Worm (Caenorhabditis elegans) whole organism, L1 larva: ENCODE results near the gene F58F9.1.

Experiments used
- C16A3.4 ChIP-seq: fragments of 150-350 bp; optimal IDR thresholded peaks from 2 replicates; lab custom pipeline; 2014; ENCODE audit warnings: missing biosample characterization, missing genetic modification characterization
- C34B4.2 ChIP-seq: sonication (generic microtip); optimal IDR thresholded peaks from 2 replicates; lab custom pipeline; 2017; ENCODE audit warnings: mild to moderate bottlenecking, missing genetic modification characterization, missing compliant biosample characterization
- F16B12.6 ChIP-seq: fragments of 150-350 bp; optimal IDR thresholded peaks from 2 replicates; lab custom pipeline; 2014; ENCODE audit warnings: missing biosample characterization, missing genetic modification characterization
- aha-1 ChIP-seq: fragments of 150-350 bp; optimal IDR thresholded peaks from 2 replicates; lab custom pipeline; 2014; ENCODE audit warnings: missing biosample characterization, missing genetic modification characterization
- aly-2 ChIP-seq: fragments of 150-350 bp; optimal IDR thresholded peaks from 2 replicates; lab custom pipeline; 2014; ENCODE audit warnings: missing biosample characterization, missing genetic modification characterization
- blmp-1 ChIP-seq: fragments of 150-350 bp; optimal IDR thresholded peaks from 2 replicates; lab custom pipeline; 2014; ENCODE audit warnings: missing biosample characterization, missing genetic modification characterization
- ceh-63 ChIP-seq: fragments of 200-800 bp; sonication (Bioruptor generic); optimal IDR thresholded peaks from 2 replicates; lab custom pipeline; 2018; ENCODE audit warnings: mild to moderate bottlenecking, missing genetic modification characterization, missing compliant biosample characterization
- ceh-8 ChIP-seq: fragments of 200-800 bp; sonication (Bioruptor generic); optimal IDR thresholded peaks from 2 replicates; lab custom pipeline; 2018; ENCODE audit warnings: mild to moderate bottlenecking, missing genetic modification characterization, moderate library complexity, missing compliant biosample characterization
- ceh-82 ChIP-seq, 3 experiments: fragments of 150-350 bp in 1 of 3; sonication (generic microtip) in 2 of 3; optimal IDR thresholded peaks; 2 replicates each; lab custom pipeline; 2014 to 2017; ENCODE audit warnings: missing biosample characterization in 3 of 3, missing genetic modification characterization in 3 of 3
- ceh-88 ChIP-seq: fragments of 200-800 bp; sonication (Bioruptor generic); IDR thresholded peaks from 2 replicates; pipeline ENCODE4 v1.3.6; 2022; ENCODE audit warnings: missing genetic modification characterization, missing compliant biosample characterization
- ces-1 ChIP-seq: fragments of 150-350 bp; optimal IDR thresholded peaks from 2 replicates; lab custom pipeline; 2014; ENCODE audit warnings: missing biosample characterization, missing genetic modification reagents, missing genetic modification characterization
- efl-1 ChIP-seq, 4 experiments: fragments of 150-350 bp; optimal IDR thresholded peaks in 3 of 4; peaks in 1 of 4; 1 replicate in 1 of 4; 2 replicates in 3 of 4; lab custom pipeline; 2014; ENCODE audit warnings: missing biosample characterization in 2 of 4, missing genetic modification characterization in 2 of 4, missing genetic modification reagents in 2 of 4
- efl-3 ChIP-seq: fragments of 200-800 bp; sonication (Bioruptor generic); optimal IDR thresholded peaks from 2 replicates; lab custom pipeline; 2018; ENCODE audit warnings: mild to moderate bottlenecking, missing genetic modification characterization, missing compliant biosample characterization
- egl-13 ChIP-seq: sonication (generic microtip); optimal IDR thresholded peaks from 2 replicates; lab custom pipeline; 2016; ENCODE audit warnings: missing genotype, missing genetic modification reagents, missing genetic modification characterization, missing compliant biosample characterization
- egl-27 ChIP-seq, 2 experiments: fragments of 150-350 bp in 1 of 2; sonication (generic microtip); optimal IDR thresholded peaks; 3 replicates each; lab custom pipeline; 2017 to 2018; ENCODE audit warnings: missing biosample characterization in 2 of 2, missing genetic modification characterization in 2 of 2, missing genetic modification reagents in 2 of 2
- elt-2 ChIP-seq: sonication (generic microtip); optimal IDR thresholded peaks from 2 replicates; lab custom pipeline; 2016; ENCODE audit warnings: missing genetic modification characterization, mild to moderate bottlenecking, inconsistent platforms, missing compliant biosample characterization, missing genetic modification reagents
- fkh-10 ChIP-seq: sonication (generic microtip); optimal IDR thresholded peaks from 2 replicates; lab custom pipeline; 2017; ENCODE audit warnings: missing biosample characterization, missing genetic modification reagents, missing genetic modification characterization
- fkh-8 ChIP-seq: sonication (generic microtip); optimal IDR thresholded peaks from 2 replicates; lab custom pipeline; 2016; ENCODE audit warnings: mild to moderate bottlenecking, missing genetic modification characterization, missing compliant biosample characterization
- fos-1 ChIP-seq: fragments of 150-350 bp; optimal IDR thresholded peaks from 2 replicates; lab custom pipeline; 2014; ENCODE audit warnings: missing biosample characterization, missing genetic modification characterization
- hpl-2 ChIP-seq: fragments of 150-350 bp; optimal IDR thresholded peaks from 2 replicates; lab custom pipeline; 2014; ENCODE audit warnings: missing biosample characterization, missing genetic modification reagents, missing genetic modification characterization
- irx-1 ChIP-seq: sonication (generic microtip); optimal IDR thresholded peaks from 2 replicates; lab custom pipeline; 2016; ENCODE audit warnings: missing genetic modification characterization, missing compliant biosample characterization
- isw-1 ChIP-seq: fragments of 200-800 bp; sonication (Bioruptor generic); IDR thresholded peaks from 2 replicates; pipeline ENCODE4 v1.3.6; 2022; ENCODE audit warnings: missing genetic modification characterization, missing compliant biosample characterization
- jun-1 ChIP-seq: fragments of 150-350 bp; optimal IDR thresholded peaks from 2 replicates; lab custom pipeline; 2014; ENCODE audit warnings: missing biosample characterization, missing genetic modification reagents, missing genetic modification characterization
- lin-15B ChIP-seq: fragments of 150-350 bp; sonication (generic microtip); optimal IDR thresholded peaks from 3 replicates; lab custom pipeline; 2014; ENCODE audit warnings: missing biosample characterization, missing genetic modification characterization
- lin-35 ChIP-seq, 2 experiments: fragments of 150-350 bp; optimal IDR thresholded peaks; 2 replicates each; lab custom pipeline; 2014; ENCODE audit warnings: missing biosample characterization in 2 of 2, missing genetic modification characterization in 2 of 2, missing genetic modification reagents in 2 of 2
- lin-39 ChIP-seq: fragments of 150-350 bp; optimal IDR thresholded peaks from 2 replicates; lab custom pipeline; 2014; ENCODE audit warnings: missing biosample characterization, missing genetic modification reagents, missing genetic modification characterization
- lir-3 ChIP-seq: sonication (generic microtip); optimal IDR thresholded peaks from 2 replicates; lab custom pipeline; 2016; ENCODE audit warnings: mild to moderate bottlenecking, missing genetic modification characterization, moderate library complexity, missing compliant biosample characterization; ENCODE audit not compliant: poor library complexity
- lsy-2 ChIP-seq, 2 experiments: fragments of 150-350 bp; optimal IDR thresholded peaks; 2 replicates each; lab custom pipeline; 2014; ENCODE audit warnings: missing biosample characterization in 2 of 2, missing genetic modification characterization in 2 of 2
- mef-2 ChIP-seq: fragments of 150-350 bp; optimal IDR thresholded peaks from 2 replicates; lab custom pipeline; 2014; ENCODE audit warnings: missing biosample characterization, missing genetic modification characterization
- nhr-11 ChIP-seq: fragments of 150-350 bp; optimal IDR thresholded peaks from 2 replicates; lab custom pipeline; 2014; ENCODE audit warnings: missing biosample characterization, missing genetic modification characterization
- nhr-12 ChIP-seq: sonication (generic microtip); optimal IDR thresholded peaks from 2 replicates; lab custom pipeline; 2017; ENCODE audit warnings: missing biosample characterization, missing genetic modification characterization
- nhr-19 ChIP-seq: fragments of 200-800 bp; sonication (Bioruptor generic); conservative IDR thresholded peaks from 2 replicates; pipeline ENCODE4 v1.3.6; 2022; ENCODE audit warnings: missing genetic modification characterization, missing compliant biosample characterization
- nhr-20 ChIP-seq: sonication (generic microtip); optimal IDR thresholded peaks from 2 replicates; lab custom pipeline; 2016; ENCODE audit warnings: mild to moderate bottlenecking, missing genetic modification characterization, missing compliant biosample characterization
- nhr-28 ChIP-seq: fragments of 150-350 bp; optimal IDR thresholded peaks from 2 replicates; lab custom pipeline; 2014; ENCODE audit warnings: missing biosample characterization, missing genetic modification characterization
- nhr-76 ChIP-seq: sonication (generic microtip); optimal IDR thresholded peaks from 2 replicates; lab custom pipeline; 2017; ENCODE audit warnings: missing biosample characterization, missing genetic modification characterization
- nhr-77 ChIP-seq: fragments of 150-350 bp; optimal IDR thresholded peaks from 2 replicates; lab custom pipeline; 2014; ENCODE audit warnings: missing biosample characterization, missing genetic modification characterization
- pax-3 ChIP-seq: fragments of 200-800 bp; sonication (Bioruptor generic); optimal IDR thresholded peaks from 2 replicates; lab custom pipeline; 2018; ENCODE audit warnings: mild to moderate bottlenecking, missing genetic modification characterization, moderate library complexity, missing compliant biosample characterization
- pqm-1 ChIP-seq: sonication (generic microtip); optimal IDR thresholded peaks from 3 replicates; lab custom pipeline; 2017; ENCODE audit warnings: missing biosample characterization, missing genetic modification characterization
- rnt-1 ChIP-seq: sonication (generic microtip); optimal IDR thresholded peaks from 2 replicates; lab custom pipeline; 2016; ENCODE audit warnings: mild to moderate bottlenecking, missing genetic modification characterization, moderate library complexity, missing compliant biosample characterization
- skn-1 ChIP-seq: fragments of 150-350 bp; optimal IDR thresholded peaks from 2 replicates; lab custom pipeline; 2014; ENCODE audit warnings: missing biosample characterization, missing genetic modification characterization
- snpc-4 ChIP-seq: fragments of 150-350 bp; optimal IDR thresholded peaks from 2 replicates; lab custom pipeline; 2014; ENCODE audit warnings: missing biosample characterization, missing genetic modification characterization
- snu-23 ChIP-seq: sonication (generic microtip); optimal IDR thresholded peaks from 2 replicates; lab custom pipeline; 2016; ENCODE audit warnings: missing genetic modification characterization, missing compliant biosample characterization
- sox-4 ChIP-seq: sonication (generic microtip); optimal IDR thresholded peaks from 2 replicates; lab custom pipeline; 2016; ENCODE audit warnings: missing genetic modification characterization, missing compliant biosample characterization
- sptf-1 ChIP-seq: fragments of 150-350 bp; optimal IDR thresholded peaks from 2 replicates; lab custom pipeline; 2014; ENCODE audit warnings: missing biosample characterization, missing genetic modification characterization
- sup-37 ChIP-seq: fragments of 200-800 bp; sonication (Bioruptor generic); optimal IDR thresholded peaks from 2 replicates; lab custom pipeline; 2018; ENCODE audit warnings: mild to moderate bottlenecking, missing genetic modification characterization, missing compliant biosample characterization
- swsn-7 ChIP-seq: sonication (generic microtip); optimal IDR thresholded peaks from 2 replicates; lab custom pipeline; 2016; ENCODE audit warnings: missing genetic modification characterization, missing compliant biosample characterization
- tbx-2 ChIP-seq: sonication (generic microtip); optimal IDR thresholded peaks from 2 replicates; lab custom pipeline; 2016; ENCODE audit warnings: missing genetic modification characterization, missing compliant biosample characterization
- unc-30 ChIP-seq: sonication (generic microtip); optimal IDR thresholded peaks from 2 replicates; lab custom pipeline; 2017; ENCODE audit warnings: missing biosample characterization, missing genetic modification characterization
- unc-62 ChIP-seq: fragments of 150-350 bp; optimal IDR thresholded peaks from 2 replicates; lab custom pipeline; 2014; ENCODE audit warnings: missing biosample characterization, missing genetic modification reagents, missing genetic modification characterization
- unc-98 ChIP-seq: fragments of 200-800 bp; sonication (Bioruptor generic); IDR thresholded peaks from 2 replicates; pipeline ENCODE4 v1.3.6; 2022; ENCODE audit warnings: missing genetic modification characterization, missing compliant biosample characterization
- vab-15 ChIP-seq: sonication (generic microtip); optimal IDR thresholded peaks from 2 replicates; lab custom pipeline; 2017; ENCODE audit warnings: missing genotype, mild to moderate bottlenecking, missing genetic modification characterization, missing compliant biosample characterization
- zag-1 ChIP-seq: fragments of 150-350 bp; optimal IDR thresholded peaks from 2 replicates; lab custom pipeline; 2014; ENCODE audit warnings: missing biosample characterization, missing genetic modification characterization
- ztf-4 ChIP-seq: fragments of 150-350 bp; optimal IDR thresholded peaks from 2 replicates; lab custom pipeline; 2014; ENCODE audit warnings: missing biosample characterization, missing genetic modification characterization

F58F9.1 gene

DNA sequence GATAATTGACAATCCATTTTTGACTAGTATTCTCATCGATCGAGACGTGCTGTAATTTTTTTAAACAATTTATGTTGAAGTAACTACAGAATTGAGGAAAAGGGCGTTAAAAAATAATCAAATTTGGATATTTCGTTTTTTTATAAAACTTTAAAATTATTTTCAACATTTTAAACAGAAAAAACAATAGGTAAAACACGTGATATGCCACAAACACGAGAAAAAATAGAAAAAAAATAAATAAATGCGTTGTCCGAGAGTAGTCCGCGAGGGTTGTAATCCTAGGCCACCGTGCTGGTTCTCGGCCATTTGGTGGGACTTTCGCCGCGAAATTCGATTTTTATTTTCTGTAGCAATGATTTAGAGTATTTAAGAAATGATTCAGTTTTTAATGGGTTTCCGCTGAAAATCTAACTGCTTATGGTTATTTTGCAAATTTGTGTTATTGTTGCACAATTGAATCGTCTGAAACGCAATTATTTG, 43.3 kb upstream of the F58F9.1 start, which contains the start of gene C49A9.10 (continued):
- peak; percentile 86 for TF ChIP-seq sup-37 (GFP tag; lab: Kevin White, UChicago)
- no peak for TF ChIP-seq unc-62
- peak; percentile 99 for TF ChIP-seq lir-3 (tag; lab: Kevin White, UChicago)
- TF ChIP-seq blmp-1: peak; percentile 27
- no peak for TF ChIP-seq pqm-1 (tag; lab: Kevin White, UChicago)
- TF ChIP-seq fkh-10 (GFP tag; lab: Kevin White, UChicago): no peak
- no peak for TF ChIP-seq nhr-28 (tag; lab: Kevin White, UChicago)
- TF ChIP-seq nhr-20 (tag; lab: Kevin White, UChicago): peak; percentile 94
- peak; percentile 9 for TF ChIP-seq aly-2 (tag; lab: Kevin White, UChicago)
- peak; percentile 79 for TF ChIP-seq skn-1 (tag; lab: Kevin White, UChicago)
- peak; percentile 88 to 90 for TF ChIP-seq lsy-2 (tag; optimal IDR thresholded peaks at IDR 0.05; lab: Kevin White, UChicago)
- peak; percentile 63 for TF ChIP-seq C16A3.4 (tag; lab: Kevin White, UChicago)
- peak; percentile 98 for TF ChIP-seq irx-1
- TF ChIP-seq lin-35 (GFP tag; optimal IDR thresholded peaks at IDR 0.05; lab: Kevin White, UChicago): peak; percentile 98
- peak; percentile 96 for TF ChIP-seq tbx-2 (tag; lab: Kevin White, UChicago)
- peak; percentile 58 for TF ChIP-seq F16B12.6 (tag; lab: Kevin White, UChicago)
- TF ChIP-seq snpc-4 (tag; lab: Kevin White, UChicago): peak; percentile 70
- TF ChIP-seq lin-39: peak; percentile 80
- no peak for TF ChIP-seq nhr-12 (tag; lab: Kevin White, UChicago)
- peak; percentile 76 for TF ChIP-seq fkh-8 (tag; lab: Kevin White, UChicago)
- TF ChIP-seq egl-13 (tag; lab: Kevin White, UChicago): peak; percentile 95
- TF ChIP-seq efl-1 (optimal IDR thresholded peaks at IDR 0.05; lab: Kevin White, UChicago): peak; percentile 98 to 99
- TF ChIP-seq efl-1 (GFP tag; optimal IDR thresholded peaks at IDR 0.05 in 1 of 2; lab: Kevin White, UChicago): peak; percentile 98 to 100
- TF ChIP-seq unc-98: peak; percentile 89
- peak; percentile 28 for TF ChIP-seq nhr-11 (tag; lab: Kevin White, UChicago)
- peak; percentile 45 for TF ChIP-seq efl-3
- TF ChIP-seq nhr-77: peak; percentile 2
- peak; percentile 47 for TF ChIP-seq hpl-2 (GFP tag; lab: Kevin White, UChicago)
- TF ChIP-seq sox-4 (tag; lab: Kevin White, UChicago): peak; percentile 97
- peak; percentile 58 for TF ChIP-seq fos-1 (tag; lab: Kevin White, UChicago)
- TF ChIP-seq swsn-7: peak; percentile 92
- TF ChIP-seq jun-1: peak; percentile 53
- no peak for TF ChIP-seq ces-1 (GFP tag; lab: Kevin White, UChicago)
- TF ChIP-seq ceh-82 (tag; optimal IDR thresholded peaks at IDR 0.05; lab: Kevin White, UChicago): peak; percentile 80 to 84 (median 83)
- no peak for TF ChIP-seq unc-30
- TF ChIP-seq C34B4.2 (tag; lab: Kevin White, UChicago): peak; percentile 61
- no peak for TF ChIP-seq egl-27 (tag; optimal IDR thresholded peaks at IDR 0.05; lab: Kevin White, UChicago)
- peak; percentile 82 for TF ChIP-seq ceh-8 (GFP tag; lab: Kevin White, UChicago)
- peak; percentile 80 for TF ChIP-seq ceh-88 (GFP tag; lab: Robert Waterston, UW)
- peak; percentile 8 for TF ChIP-seq aha-1 (tag; lab: Kevin White, UChicago)
- TF ChIP-seq vab-15 (tag; lab: Kevin White, UChicago): peak; percentile 58
- TF ChIP-seq elt-2 (tag; lab: Kevin White, UChicago): peak; percentile 88
- peak; percentile 100 for TF ChIP-seq rnt-1 (tag; lab: Kevin White, UChicago)
- peak; percentile 42 for TF ChIP-seq ztf-4
- no peak for TF ChIP-seq nhr-76 (tag; lab: Kevin White, UChicago)
- peak; percentile 91 for TF ChIP-seq snu-23 (GFP tag; lab: Kevin White, UChicago)
- TF ChIP-seq nhr-19 (GFP tag; lab: Robert Waterston, UW): peak; percentile 89
- no peak for TF ChIP-seq sptf-1 (tag; lab: Kevin White, UChicago)
- peak; percentile 41 for TF ChIP-seq mef-2 (tag; lab: Kevin White, UChicago)
- TF ChIP-seq lin-15B: peak; percentile 65
- no peak for TF ChIP-seq ceh-63 (GFP tag; lab: Kevin White, UChicago)
- TF ChIP-seq zag-1 (tag; lab: Kevin White, UChicago): no peak
- peak; percentile 85 for TF ChIP-seq isw-1 (GFP tag; lab: Robert Waterston, UW)
- TF ChIP-seq pax-3 (tag; lab: Kevin White, UChicago): peak; percentile 97
